Fruit fly (Drosophila melanogaster) ovary, adult (tissue): ENCODE results near the gene Jon99Fii.

Experiments used
- CG17801 ChIP-seq: fragments of 200-800 bp; optimal IDR thresholded peaks from 2 replicates; lab custom pipeline; 2019; ENCODE audit warnings: missing biosample characterization, mild to moderate bottlenecking, missing genetic modification characterization, moderate library complexity; ENCODE audit not compliant: partially characterized antibody

Jon99Fii gene

DNA sequence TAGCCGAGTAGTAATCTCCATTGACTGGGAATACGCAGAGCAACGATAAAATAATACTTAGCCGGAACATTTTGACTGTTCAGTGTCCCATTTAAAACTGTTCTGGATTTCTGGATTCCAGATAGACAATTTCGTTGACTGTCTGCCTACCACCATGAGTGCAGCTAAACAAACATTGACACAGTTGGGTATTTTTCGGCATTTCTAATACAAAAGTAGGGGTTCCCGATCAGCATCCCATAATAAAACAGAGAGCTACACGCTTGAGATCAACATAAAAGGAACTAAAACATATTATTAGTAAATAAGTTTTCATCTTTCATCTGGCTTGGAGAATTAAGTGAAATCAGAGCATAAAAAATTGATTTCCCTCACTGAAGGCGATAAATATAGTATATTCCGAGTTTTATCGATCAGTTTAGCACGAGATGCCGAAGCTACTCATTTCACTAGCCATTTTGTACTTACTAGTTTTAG, 17.9 kb upstream of the Jon99Fii start, which contains the start of the genes PH4alphaSG1 and CG15539:
PH4alphaSG1 (minus strand) TSS at position 101 of the 477 bp plus-strand sequence.
CG15539 (plus strand) TSS at position 427 of the 477 bp plus-strand sequence.
- no peak for TF ChIP-seq CG17801 (GFP tag; lab: Kevin White, UChicago)

DNA sequence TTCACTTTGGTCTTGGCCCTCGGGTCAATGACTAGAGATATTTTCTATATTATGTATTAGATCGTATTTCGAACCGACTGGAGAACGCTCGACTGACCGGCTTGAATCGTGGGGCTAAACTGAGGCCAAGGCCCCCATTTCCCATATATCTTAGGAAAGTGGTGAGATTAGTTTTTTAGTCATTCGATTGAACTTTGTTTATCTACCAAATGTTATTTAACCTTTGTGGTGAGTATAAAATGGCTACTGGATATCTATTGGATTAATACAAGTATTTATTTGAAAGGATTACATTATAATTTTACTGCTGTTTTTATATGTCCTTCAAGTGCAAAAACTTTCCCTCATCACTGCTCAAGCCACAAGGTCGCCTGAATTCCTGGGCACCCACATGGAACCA, 15.7 kb upstream of the Jon99Fii start, which contains the start of gene CG31371:
CG31371 (minus strand) TSS at position 101 of the 400 bp plus-strand sequence.
- no peak for TF ChIP-seq CG17801 (GFP tag; lab: Kevin White, UChicago)

DNA sequence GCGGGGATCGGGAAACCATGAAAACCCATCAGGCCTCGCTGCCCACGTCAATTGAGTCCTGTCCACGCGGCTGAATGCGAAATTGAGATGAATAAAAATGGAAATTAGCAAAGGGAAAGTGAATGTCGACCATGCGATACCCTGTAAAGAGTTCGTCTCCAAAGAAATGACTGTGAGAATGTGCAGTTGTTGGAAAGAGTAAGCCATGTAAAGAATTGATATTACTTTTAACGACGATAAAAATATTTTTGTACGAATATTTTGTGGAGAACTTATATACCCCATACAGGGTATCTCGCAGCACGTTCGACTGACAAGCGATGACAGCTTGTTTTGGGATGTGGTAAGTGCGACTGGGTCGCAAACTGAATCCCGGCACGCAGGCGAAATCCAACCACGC, 13.4 kb upstream of the Jon99Fii start:
- no peak for TF ChIP-seq CG17801 (GFP tag; lab: Kevin White, UChicago)

DNA sequence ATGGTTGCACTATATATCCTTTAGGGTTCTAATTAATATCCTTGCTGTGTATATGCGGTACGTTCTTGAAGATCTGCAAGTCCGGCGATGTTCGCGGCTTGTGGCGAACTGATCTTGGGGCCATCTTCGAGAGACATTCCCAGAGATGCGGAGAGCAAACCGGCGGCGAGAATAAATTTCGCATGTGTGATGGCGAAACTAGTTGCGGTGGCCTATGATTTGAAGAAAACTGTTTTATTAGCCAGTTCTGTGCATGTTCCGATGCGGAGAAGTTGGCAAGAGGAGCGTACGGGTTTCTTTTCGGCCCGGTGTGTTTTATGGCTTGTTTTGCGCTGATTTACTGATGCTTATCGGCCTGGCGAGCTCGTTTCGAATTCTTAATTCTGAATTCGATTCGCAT, 12.5 kb upstream of the Jon99Fii start, which contains the start of gene PH4alphaNE1:
PH4alphaNE1 (minus strand) TSS at position 101 of the 400 bp plus-strand sequence.
- TF ChIP-seq CG17801 (GFP tag; lab: Kevin White, UChicago) = no peak

DNA sequence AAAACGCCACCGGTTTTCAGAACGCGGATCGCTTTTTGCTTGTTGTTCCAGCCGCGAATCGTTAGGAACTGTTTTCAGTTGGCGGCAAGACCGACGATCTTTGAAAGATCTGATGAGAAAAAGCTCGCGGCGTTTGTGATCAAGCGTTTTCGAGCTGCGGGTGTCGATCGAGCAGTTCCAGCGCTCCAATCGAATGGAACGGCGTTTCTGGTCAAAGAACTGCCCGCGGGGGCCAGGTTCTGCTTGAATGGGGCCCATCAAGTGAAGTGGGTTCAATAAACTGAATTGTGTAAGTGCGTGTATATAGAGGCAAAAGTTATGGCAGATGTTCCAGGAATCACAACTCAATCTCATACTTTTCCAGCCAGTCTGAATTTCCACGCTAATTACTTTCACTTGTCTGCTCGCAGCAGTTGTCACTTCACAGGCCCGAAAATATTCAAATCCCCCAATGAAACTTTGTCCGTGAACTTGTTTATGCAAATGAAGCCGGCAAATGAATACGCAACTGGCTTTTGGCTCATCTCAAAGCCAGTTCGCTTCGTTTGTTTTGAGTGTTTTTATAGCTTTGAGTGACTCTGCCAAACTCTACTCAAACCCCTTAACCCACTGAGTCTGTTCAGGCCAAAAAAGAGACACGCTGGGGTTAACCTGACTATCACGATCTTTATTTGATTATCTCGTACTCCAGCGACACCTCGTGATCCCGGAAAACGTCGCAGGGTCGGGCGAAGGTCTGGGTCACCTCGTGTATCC, 8.6 kb upstream of the Jon99Fii start, which contains the start of gene PH4alphaMP:
PH4alphaMP (minus strand) TSS at position 51 of the 756 bp plus-strand sequence.
- no peak for TF ChIP-seq CG17801 (GFP tag; lab: Kevin White, UChicago)

DNA sequence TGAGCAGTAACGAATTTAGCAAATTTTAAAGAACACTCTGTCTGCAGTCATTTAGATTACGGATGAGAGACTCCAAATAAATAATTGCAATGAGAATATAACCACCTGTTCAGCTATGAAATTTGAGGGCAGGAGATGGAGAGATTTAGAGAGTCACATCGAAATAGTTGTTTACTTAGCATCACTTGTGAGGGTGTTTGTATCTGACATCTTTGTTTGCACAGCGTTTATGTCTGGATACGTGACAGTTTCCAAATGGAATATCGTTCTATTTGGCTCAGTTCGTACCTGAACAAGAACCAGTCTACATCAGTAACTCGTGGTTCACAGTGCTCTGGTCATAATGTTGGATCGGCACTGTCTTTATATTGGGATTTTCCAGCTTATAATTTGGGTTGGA, 2.1 kb upstream of the Jon99Fii start, which contains the start of gene PH4alphaSG2:
PH4alphaSG2 (plus strand) TSS at position 278 of the 400 bp plus-strand sequence.
- TF ChIP-seq CG17801 (GFP tag; lab: Kevin White, UChicago) = no peak

DNA sequence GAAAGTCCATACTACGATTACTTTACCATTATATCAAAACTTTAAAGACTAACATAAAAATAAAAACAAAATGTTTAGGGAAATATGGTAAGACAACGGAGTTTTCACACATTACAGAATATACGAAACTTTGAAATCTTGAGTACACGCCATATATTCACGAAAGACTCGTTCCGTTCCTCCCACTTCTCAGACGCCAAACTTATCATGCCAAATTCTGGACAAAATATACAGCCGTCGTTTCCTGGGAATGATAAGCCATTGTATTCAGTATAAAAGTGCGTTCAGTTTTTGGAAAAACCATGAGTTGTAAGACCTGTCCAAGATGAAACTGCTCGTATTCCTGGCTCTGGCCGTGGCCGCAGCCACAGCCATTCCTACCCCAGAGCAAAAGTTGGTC, 935 bp upstream of the Jon99Fii start, which contains the start of gene Jon99Fi:
Jon99Fi (plus strand) TSS at position 301 of the 400 bp plus-strand sequence.
- TF ChIP-seq CG17801 (GFP tag; lab: Kevin White, UChicago) = no peak

DNA sequence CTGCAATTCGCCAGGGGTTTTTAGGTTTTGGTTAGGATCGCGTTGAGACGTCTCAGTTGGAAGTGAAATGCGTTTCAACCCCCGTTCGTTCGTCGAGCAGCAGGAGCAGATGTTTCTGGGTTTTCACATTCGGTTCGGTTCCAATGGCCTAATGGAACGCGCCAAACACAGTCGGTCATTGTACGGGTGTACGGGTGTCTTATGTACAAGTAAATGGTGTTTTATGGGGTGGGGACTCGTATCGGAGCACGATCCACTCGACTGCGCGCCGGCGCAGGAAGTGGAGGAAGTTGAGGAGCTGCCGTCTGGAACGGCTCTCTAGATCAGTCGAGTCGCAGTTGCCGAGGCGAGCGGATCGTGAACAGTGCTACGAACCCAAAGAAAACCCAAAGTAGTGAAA, 11.4 kb downstream of the Jon99Fii start, which contains the start of gene spdo:
spdo (plus strand) TSS at position 318 of the 400 bp plus-strand sequence.
- no peak for TF ChIP-seq CG17801 (GFP tag; lab: Kevin White, UChicago)

DNA sequence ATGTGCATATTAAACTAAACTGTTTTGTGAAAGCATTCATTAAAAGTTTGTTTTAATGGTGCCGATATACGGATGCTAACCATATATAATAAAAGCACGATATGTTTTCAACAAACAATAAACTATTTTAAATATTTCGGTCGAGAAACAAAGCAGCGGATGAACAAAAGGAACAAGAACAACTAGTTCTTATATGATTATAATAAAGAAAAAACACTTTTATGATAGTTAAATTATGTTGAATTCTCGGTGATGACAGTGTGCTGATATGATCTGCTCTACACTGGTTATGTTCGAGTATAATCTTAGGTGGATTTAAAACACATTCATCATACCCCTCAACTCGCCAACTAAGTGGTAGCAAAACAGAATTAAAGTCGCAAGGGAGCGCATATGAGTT, 11.8 kb downstream of the Jon99Fii start:
- no peak for TF ChIP-seq CG17801 (GFP tag; lab: Kevin White, UChicago)

DNA sequence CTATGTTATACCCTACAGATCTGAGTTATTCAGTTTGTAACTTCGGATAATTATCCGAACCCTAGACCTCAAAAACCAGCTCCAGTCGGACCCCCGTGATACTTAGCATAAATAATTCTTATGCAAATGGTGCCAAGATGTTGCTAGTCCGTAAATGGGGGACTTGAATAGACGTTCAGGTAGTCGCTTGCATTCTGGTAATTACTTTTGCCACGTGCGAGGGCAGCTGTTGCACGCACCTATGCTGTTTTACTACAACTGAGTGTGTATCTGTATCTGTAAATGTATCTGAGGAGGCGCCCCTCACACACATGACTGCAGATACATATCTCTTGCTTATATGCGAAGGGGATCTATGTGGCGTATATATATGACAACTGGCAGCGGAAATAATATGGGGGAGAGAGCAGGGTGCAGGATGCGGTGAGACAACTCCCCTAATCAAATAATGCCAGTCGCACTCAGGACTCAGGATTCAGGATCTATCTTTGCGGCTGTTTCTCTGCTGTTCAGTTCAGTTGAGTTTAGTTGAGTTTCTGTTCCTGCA, 13.0 kb downstream of the Jon99Fii start:
- TF ChIP-seq CG17801 (GFP tag; lab: Kevin White, UChicago) = no peak

DNA sequence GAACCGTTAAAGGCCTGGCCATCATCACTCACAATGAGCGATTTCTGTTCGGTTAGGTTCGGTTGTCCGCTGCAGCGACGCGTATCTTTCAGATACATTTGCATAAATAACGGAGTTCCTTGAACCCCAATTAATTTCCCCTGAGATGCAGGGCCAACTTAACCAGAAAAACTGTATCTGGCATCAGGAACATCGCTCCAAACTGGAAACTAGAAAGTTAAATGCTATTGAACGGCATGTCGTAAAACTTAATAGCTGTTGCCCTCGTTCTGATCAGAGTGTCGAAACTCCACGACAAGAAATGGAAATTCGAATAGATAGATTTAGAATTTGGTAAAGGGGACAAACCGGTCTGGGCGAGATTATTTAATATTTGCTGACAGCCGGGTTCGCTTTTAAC, 15.4 kb downstream of the Jon99Fii start:
- TF ChIP-seq CG17801 (GFP tag; lab: Kevin White, UChicago) = no peak

DNA sequence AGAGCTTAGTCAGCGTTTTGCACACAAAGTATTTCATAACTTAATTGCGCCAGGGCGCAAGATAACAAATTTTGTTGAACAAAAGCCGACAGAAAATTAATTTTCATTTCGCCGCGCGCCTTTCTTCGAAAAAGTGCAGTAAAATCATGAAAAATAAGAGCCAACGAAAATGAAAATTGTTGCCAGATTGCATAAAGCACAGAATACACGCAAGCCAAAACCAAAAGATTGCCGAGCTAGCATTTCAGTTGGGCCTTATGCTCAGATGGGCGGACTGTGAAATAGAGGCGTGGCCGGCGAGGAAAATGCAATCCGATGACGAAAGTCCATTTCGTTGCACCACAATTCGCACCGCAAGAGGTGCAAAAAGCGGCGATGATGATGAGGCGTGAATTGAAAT, 17.0 kb downstream of the Jon99Fii start:
- TF ChIP-seq CG17801 (GFP tag; lab: Kevin White, UChicago) = no peak

DNA sequence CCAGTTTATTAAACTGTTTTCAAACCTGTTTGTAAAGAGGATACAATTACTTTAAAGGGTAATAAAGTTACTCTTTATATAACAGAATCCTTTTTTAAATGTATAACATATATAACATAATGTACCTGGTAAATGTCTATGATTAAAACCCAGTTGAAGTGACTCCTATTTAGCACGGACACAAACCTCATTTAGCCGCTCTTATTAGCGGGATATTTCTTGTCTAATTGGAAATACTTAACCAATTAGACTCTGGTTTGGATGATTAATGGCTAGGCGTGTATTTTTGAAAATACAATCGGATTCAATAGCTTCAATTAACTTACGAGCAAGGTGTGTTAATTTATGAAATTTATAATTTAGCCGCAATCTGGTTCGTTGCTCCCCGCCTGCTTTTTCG, 20.7 kb downstream of the Jon99Fii start:
- TF ChIP-seq CG17801 (GFP tag; lab: Kevin White, UChicago) = no peak

DNA sequence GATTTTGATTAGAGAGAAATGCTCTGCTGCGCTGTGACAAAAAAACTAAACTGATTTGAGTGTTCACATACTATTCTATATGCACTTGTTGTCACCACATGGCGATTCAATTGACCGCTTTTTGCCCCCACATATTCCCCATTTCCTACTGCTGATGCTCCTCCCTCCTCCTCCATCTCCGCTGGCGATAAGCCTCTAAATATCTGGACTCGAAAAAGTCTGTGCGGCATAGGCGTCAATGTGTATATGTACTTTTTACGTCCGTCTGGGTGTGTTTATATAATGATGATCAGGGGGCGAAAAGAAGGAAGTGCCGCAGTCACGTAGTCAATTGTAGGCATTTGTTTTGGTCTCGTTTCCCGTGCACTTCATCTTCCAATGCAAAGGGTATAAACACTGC, 21.2 kb downstream of the Jon99Fii start:
- TF ChIP-seq CG17801 (GFP tag; lab: Kevin White, UChicago) = no peak

DNA sequence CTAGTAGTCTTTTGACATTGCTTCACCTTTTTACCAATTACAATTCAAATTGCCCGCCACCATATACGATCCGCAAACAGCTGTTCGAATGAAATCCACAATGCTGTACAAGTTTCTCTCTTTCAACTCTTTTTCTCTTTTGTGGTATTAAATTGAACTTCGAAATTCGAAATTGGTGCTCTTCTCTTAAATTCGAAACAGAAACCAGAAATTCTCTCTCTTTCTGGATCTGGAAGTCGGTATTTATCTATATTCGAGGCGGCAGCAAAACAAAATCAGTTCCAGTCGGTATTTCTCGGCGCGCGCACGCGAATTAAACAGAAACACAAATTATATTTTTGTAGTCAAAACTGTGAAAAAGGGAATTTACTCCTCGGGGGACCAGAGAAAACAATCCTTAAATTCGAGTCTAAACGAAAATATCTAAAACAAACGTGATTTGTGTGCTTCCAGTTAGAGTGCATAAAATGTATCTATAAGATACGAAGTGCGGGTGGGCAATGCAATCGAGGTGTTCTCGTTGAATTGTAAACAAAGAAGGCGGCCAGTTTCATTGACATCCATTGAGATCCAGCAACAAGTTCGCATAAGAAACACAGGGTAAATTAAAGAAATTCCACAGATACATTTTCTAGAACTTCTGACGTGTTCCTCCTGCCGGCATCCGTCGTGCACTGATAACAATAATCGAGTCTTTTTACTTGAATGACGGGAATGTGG, 21.8 kb downstream of the Jon99Fii start, which contains the start of gene PH4alphaEFB:
PH4alphaEFB (plus strand) TSS at position 276 of the 720 bp plus-strand sequence.
- peak; percentile 2 for TF ChIP-seq CG17801 (GFP tag; lab: Kevin White, UChicago)
